Fruit fly (Drosophila melanogaster) whole organism, embryonic: Measurements from ENCODE around the gene Sas-6.

Experiments
- Asciz ChIP-seq: fragments of 200-800 bp; sonication (Bioruptor generic); optimal IDR thresholded peaks from 2 replicates; lab custom pipeline; 2017; ENCODE audit warnings: missing biosample characterization, mild to moderate bottlenecking, missing genetic modification characterization, missing genetic modification reagents
- B-H1 ChIP-seq: fragments of 200-800 bp; sonication (Bioruptor generic); IDR thresholded peaks from 3 replicates; pipeline ENCODE4 v1.3.6; 2022; ENCODE audit warnings: missing biosample characterization, missing genetic modification characterization
- CG10147 ChIP-seq: fragments of 200-800 bp; sonication (Bioruptor generic); optimal IDR thresholded peaks from 2 replicates; lab custom pipeline; 2019; ENCODE audit warnings: missing biosample characterization, mild to moderate bottlenecking, missing genetic modification characterization, moderate library complexity
- CG10267 ChIP-seq: fragments of 200-800 bp; sonication (Bioruptor generic); optimal IDR thresholded peaks from 2 replicates; lab custom pipeline; 2018; ENCODE audit warnings: missing biosample characterization, mild to moderate bottlenecking, missing genetic modification characterization, moderate library complexity
- CG10321 ChIP-seq: fragments of 200-800 bp; sonication (Bioruptor generic); IDR thresholded peaks from 2 replicates; pipeline ENCODE4 v1.3.6; 2022; ENCODE audit warnings: missing biosample characterization, missing genetic modification characterization
- CG11504 ChIP-seq: fragments of 200-800 bp; sonication (Bioruptor generic); optimal IDR thresholded peaks from 3 replicates; lab custom pipeline; 2019; ENCODE audit warnings: missing biosample characterization, mild to moderate bottlenecking, missing genetic modification characterization, moderate library complexity
- CG12299 ChIP-seq: fragments of 200-800 bp; sonication (Bioruptor generic); optimal IDR thresholded peaks from 2 replicates; lab custom pipeline; 2018; ENCODE audit warnings: missing biosample characterization, mild to moderate bottlenecking, missing genetic modification characterization
- CG1529 ChIP-seq: fragments of 200-800 bp; sonication (Bioruptor generic); optimal IDR thresholded peaks from 3 replicates; lab custom pipeline; 2018; ENCODE audit warnings: missing biosample characterization, missing genetic modification characterization
- CG15696 ChIP-seq: fragments of 200-800 bp; sonication (Bioruptor generic); optimal IDR thresholded peaks from 2 replicates; lab custom pipeline; 2019; ENCODE audit warnings: missing biosample characterization, mild to moderate bottlenecking, missing genetic modification characterization, moderate library complexity
- CG1602 ChIP-seq: fragments of 200-800 bp; sonication (Bioruptor generic); optimal IDR thresholded peaks from 3 replicates; lab custom pipeline; 2016; ENCODE audit warnings: missing biosample characterization, missing genetic modification characterization
- CG18011 ChIP-seq: fragments of 200-800 bp; sonication (Bioruptor generic); optimal IDR thresholded peaks from 2 replicates; lab custom pipeline; 2017; ENCODE audit warnings: missing biosample characterization, missing genetic modification characterization, mild to moderate bottlenecking, moderate library complexity, missing genotype
- CG2116 ChIP-seq: fragments of 200-800 bp; sonication (Bioruptor generic); optimal IDR thresholded peaks from 3 replicates; lab custom pipeline; 2018; ENCODE audit warnings: missing biosample characterization, mild to moderate bottlenecking, missing genetic modification characterization
- CG3281 ChIP-seq: fragments of 200-800 bp; sonication (Bioruptor generic); optimal IDR thresholded peaks from 3 replicates; lab custom pipeline; 2017; ENCODE audit warnings: missing biosample characterization, mild to moderate bottlenecking, missing genetic modification characterization
- CG34376 ChIP-seq: fragments of 200-800 bp; sonication (Bioruptor generic); optimal IDR thresholded peaks from 2 replicates; lab custom pipeline; 2018; ENCODE audit warnings: missing biosample characterization, mild to moderate bottlenecking, missing genetic modification characterization
- CG34422 ChIP-seq: fragments of 200-800 bp; sonication (Bioruptor generic); IDR thresholded peaks from 3 replicates; pipeline ENCODE4 v1.3.6; 2022; ENCODE audit warnings: missing biosample characterization, missing genetic modification characterization
- CG4328 ChIP-seq: fragments of 200-800 bp; sonication (Bioruptor generic); optimal IDR thresholded peaks from 3 replicates; lab custom pipeline; 2017; ENCODE audit warnings: missing biosample characterization, missing genetic modification reagents, missing genetic modification characterization
- Chrac-16 ChIP-seq: fragments of 200-800 bp; sonication (Bioruptor generic); optimal IDR thresholded peaks from 3 replicates; lab custom pipeline; 2016; ENCODE audit warnings: missing biosample characterization, missing genetic modification characterization
- Dad ChIP-seq: fragments of 200-800 bp; sonication (Bioruptor generic); optimal IDR thresholded peaks from 3 replicates; lab custom pipeline; 2016; ENCODE audit warnings: missing biosample characterization, missing genetic modification characterization
- ERR ChIP-seq: fragments of 200-800 bp; sonication (Bioruptor generic); optimal IDR thresholded peaks from 2 replicates; lab custom pipeline; 2016; ENCODE audit warnings: missing biosample characterization, missing genetic modification characterization
- Ets97D ChIP-seq: fragments of 200-800 bp; sonication (Bioruptor generic); optimal IDR thresholded peaks from 3 replicates; lab custom pipeline; 2016; ENCODE audit warnings: missing biosample characterization, missing genetic modification characterization
- HLH3B ChIP-seq: fragments of 200-800 bp; sonication (Bioruptor generic); IDR thresholded peaks from 2 replicates; pipeline ENCODE4 v1.3.6; 2022; ENCODE audit warnings: missing biosample characterization, missing genetic modification characterization
- HLHmδ ChIP-seq: fragments of 200-800 bp; sonication (Bioruptor generic); optimal IDR thresholded peaks from 2 replicates; lab custom pipeline; 2018; ENCODE audit warnings: missing biosample characterization, mild to moderate bottlenecking, missing genetic modification characterization, moderate library complexity
- MTF-1 ChIP-seq: fragments of 200-800 bp; sonication (Bioruptor generic); optimal IDR thresholded peaks from 2 replicates; lab custom pipeline; 2018; ENCODE audit warnings: missing biosample characterization, mild to moderate bottlenecking, missing genetic modification characterization, borderline replicate concordance
- Mad ChIP-seq: fragments of 200-800 bp; sonication (Bioruptor generic); optimal IDR thresholded peaks from 2 replicates; lab custom pipeline; 2016; ENCODE audit warnings: missing biosample characterization, missing genetic modification characterization
- Mrtf ChIP-seq: fragments of 200-800 bp; sonication (Bioruptor generic); IDR thresholded peaks from 3 replicates; pipeline ENCODE4 v1.3.6; 2022; ENCODE audit warnings: missing biosample characterization, missing genetic modification characterization
- Nf-YB ChIP-seq: fragments of 200-800 bp; sonication (Bioruptor generic); optimal IDR thresholded peaks from 3 replicates; lab custom pipeline; 2019; ENCODE audit warnings: missing biosample characterization, mild to moderate bottlenecking, missing genetic modification characterization, moderate library complexity
- Sry-β ChIP-seq: fragments of 200-800 bp; sonication (Bioruptor generic); optimal IDR thresholded peaks from 2 replicates; lab custom pipeline; 2018; ENCODE audit warnings: missing biosample characterization, mild to moderate bottlenecking, missing genetic modification characterization, moderate library complexity
- Xrp1 ChIP-seq: fragments of 200-800 bp; sonication (Bioruptor generic); IDR thresholded peaks from 2 replicates; pipeline ENCODE4 v1.3.6; 2022; ENCODE audit warnings: missing biosample characterization, missing genetic modification characterization
- ara ChIP-seq: fragments of 200-800 bp; sonication (Bioruptor generic); IDR thresholded peaks from 2 replicates; pipeline ENCODE4 v1.3.6; 2022; ENCODE audit warnings: missing biosample characterization, missing genetic modification characterization
- ase ChIP-seq: fragments of 200-800 bp; sonication (Bioruptor generic); IDR thresholded peaks from 3 replicates; pipeline ENCODE4 v1.3.6; 2022; ENCODE audit warnings: missing biosample characterization, missing genetic modification characterization
- cato ChIP-seq: fragments of 200-800 bp; sonication (Bioruptor generic); optimal IDR thresholded peaks from 2 replicates; lab custom pipeline; 2016; ENCODE audit warnings: missing biosample characterization, missing genetic modification characterization, borderline replicate concordance
- dimm ChIP-seq: fragments of 200-800 bp; sonication (Bioruptor generic); IDR thresholded peaks from 2 replicates; pipeline ENCODE4 v1.3.6; 2022; ENCODE audit warnings: missing biosample characterization, missing genetic modification characterization
- disco-r ChIP-seq: fragments of 200-800 bp; sonication (Bioruptor generic); optimal IDR thresholded peaks from 2 replicates; lab custom pipeline; 2016; ENCODE audit warnings: missing biosample characterization, missing genetic modification characterization
- dpn ChIP-seq, 2 experiments: fragments of 200-800 bp; sonication (Bioruptor generic); optimal IDR thresholded peaks; 3 replicates each; lab custom pipeline; 2016; ENCODE audit warnings: missing biosample characterization in 2 of 2, missing genetic modification characterization in 2 of 2
- dysf ChIP-seq: fragments of 200-800 bp; sonication (Bioruptor generic); IDR thresholded peaks from 3 replicates; pipeline ENCODE4 v1.3.6; 2022; ENCODE audit warnings: missing biosample characterization, missing genetic modification characterization
- ewg ChIP-seq: fragments of 200-800 bp; sonication (Bioruptor generic); optimal IDR thresholded peaks from 3 replicates; lab custom pipeline; 2017; ENCODE audit warnings: mild to moderate bottlenecking, missing biosample characterization, missing genetic modification reagents, missing genetic modification characterization
- eyg ChIP-seq: fragments of 200-800 bp; sonication (Bioruptor generic); optimal IDR thresholded peaks from 3 replicates; lab custom pipeline; 2016; ENCODE audit warnings: missing biosample characterization, missing genetic modification characterization
- fd64A ChIP-seq: fragments of 200-800 bp; sonication (Bioruptor generic); optimal IDR thresholded peaks from 3 replicates; lab custom pipeline; 2018; ENCODE audit warnings: missing biosample characterization, mild to moderate bottlenecking, missing genetic modification characterization
- gcm2 ChIP-seq: fragments of 200-800 bp; sonication (Bioruptor generic); optimal IDR thresholded peaks from 2 replicates; lab custom pipeline; 2016; ENCODE audit warnings: missing biosample characterization, missing genetic modification characterization
- inv ChIP-seq: fragments of 200-800 bp; sonication (Bioruptor generic); IDR thresholded peaks from 2 replicates; pipeline ENCODE4 v1.3.6; 2022; ENCODE audit warnings: missing biosample characterization, missing genetic modification characterization; ENCODE audit not compliant: partially characterized antibody
- ken ChIP-seq: fragments of 200-800 bp; sonication (Bioruptor generic); IDR thresholded peaks from 3 replicates; pipeline ENCODE4 v1.3.6; 2022; ENCODE audit warnings: missing biosample characterization, missing genetic modification characterization
- kni ChIP-seq: fragments of 200-800 bp; sonication (Bioruptor generic); optimal IDR thresholded peaks from 3 replicates; lab custom pipeline; 2017; ENCODE audit warnings: mild to moderate bottlenecking, missing biosample characterization, missing genetic modification reagents, missing genetic modification characterization
- lola ChIP-seq, 3 experiments: fragments of >200 bp in 2 of 3; fragments of 200-800 bp in 1 of 3; sonication (Bioruptor generic) in 1 of 3; optimal IDR thresholded peaks; 2 replicates each; lab custom pipeline; 2017 to 2019; ENCODE audit warnings: missing biosample characterization in 3 of 3, missing genetic modification characterization in 3 of 3, mild to moderate bottlenecking in 1 of 3, moderate library complexity in 1 of 3
- nmo ChIP-seq: fragments of 200-800 bp; sonication (Bioruptor generic); optimal IDR thresholded peaks from 2 replicates; lab custom pipeline; 2018; ENCODE audit warnings: missing biosample characterization, mild to moderate bottlenecking, missing genetic modification characterization, moderate library complexity
- oc ChIP-seq: fragments of 200-800 bp; sonication (Bioruptor generic); optimal IDR thresholded peaks from 2 replicates; lab custom pipeline; 2018; ENCODE audit warnings: missing biosample characterization, mild to moderate bottlenecking, missing genetic modification characterization, moderate library complexity
- ranshi ChIP-seq: fragments of 200-800 bp; sonication (Bioruptor generic); IDR thresholded peaks from 2 replicates; pipeline ENCODE4 v1.3.6; 2022; ENCODE audit warnings: missing biosample characterization, missing genetic modification characterization
- sob ChIP-seq: fragments of 200-800 bp; sonication (Bioruptor generic); IDR thresholded peaks from 2 replicates; pipeline ENCODE4 v1.3.6; 2022; ENCODE audit warnings: missing biosample characterization, missing genetic modification characterization
- tgo ChIP-seq: fragments of 200-800 bp; sonication (Bioruptor generic); IDR thresholded peaks from 3 replicates; pipeline ENCODE4 v1.3.6; 2022; ENCODE audit warnings: missing biosample characterization, missing genetic modification characterization
- wor ChIP-seq: fragments of 200-800 bp; sonication (Bioruptor generic); IDR thresholded peaks from 2 replicates; pipeline ENCODE4 v1.3.6; 2022; ENCODE audit warnings: missing biosample characterization, missing genetic modification characterization

Sas-6 gene

DNA sequence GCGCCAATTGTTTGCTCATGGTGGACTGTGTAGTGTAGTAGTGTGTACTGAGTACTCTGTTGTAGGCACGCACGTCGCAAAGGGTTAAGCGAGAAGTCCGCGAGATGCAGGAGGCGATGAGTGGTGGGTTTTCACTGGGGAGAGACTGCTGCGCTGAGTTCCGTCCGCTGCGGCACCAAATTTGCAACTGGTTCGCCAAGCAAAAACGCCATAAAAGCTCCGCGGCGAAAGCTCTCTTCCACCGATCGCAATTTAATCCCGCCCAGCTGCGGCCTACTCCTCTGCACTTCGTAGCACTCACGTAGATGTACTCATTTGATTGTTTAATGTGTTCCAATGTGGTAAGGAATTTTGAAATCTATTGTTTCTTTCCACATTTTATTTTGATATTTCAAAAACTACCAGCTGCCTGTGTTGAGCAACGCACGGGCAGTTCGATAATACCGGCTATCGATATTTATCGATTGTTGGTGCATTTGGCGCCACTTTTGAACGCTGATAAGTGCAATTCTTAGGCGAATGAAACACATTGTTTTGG, 19.9 kb downstream of the Sas-6 start, which contains the start of gene CG7920 (continued):
- TF ChIP-seq ase (GFP tag; lab: Robert Waterston, UW) (no peak), CG3281 (GFP tag; lab: Kevin White, UChicago) (peak; percentile 46), CG15696 (tag; lab: Kevin White, UChicago) (no peak), Sry-β (GFP tag; lab: Kevin White, UChicago) (no peak), CG1602 (GFP tag; lab: Kevin White, UChicago) (no peak), ranshi (GFP tag; lab: Robert Waterston, UW) (no peak; the same call in 1 of the 2 replicates), CG12299 (tag; lab: Kevin White, UChicago) (peak; percentile 1), Asciz (GFP tag; lab: Kevin White, UChicago) (no peak), tgo (GFP tag; lab: Robert Waterston, UW) (no peak), fd64A (GFP tag; lab: Kevin White, UChicago) (no peak), oc (tag; lab: Kevin White, UChicago) (no peak), B-H1 (GFP tag; lab: Robert Waterston, UW) (no peak), dimm (GFP tag; lab: Robert Waterston, UW) (no peak; the same call in 1 of the 2 replicates), ken (GFP tag; lab: Robert Waterston, UW) (no peak), inv (GFP tag; lab: Robert Waterston, UW) (peak; percentile 46; the same call in 1 of the 2 replicates), kni (no peak), lola (GFP tag; optimal IDR thresholded peaks at IDR 0.05; lab: Kevin White, UChicago) (no peak), wor (GFP tag; lab: Robert Waterston, UW) (no peak), cato (no peak), CG18011 (GFP tag; lab: Kevin White, UChicago) (no peak), ara (GFP tag; lab: Robert Waterston, UW) (no peak), dpn (GFP tag; optimal IDR thresholded peaks at IDR 0.05; lab: Kevin White, UChicago) (peak; percentile 3 to 29), CG10147 (peak; percentile 43), CG4328 (GFP tag; lab: Kevin White, UChicago) (no peak), sob (GFP tag; lab: Robert Waterston, UW) (peak; percentile 42; the same call in 1 of the 2 replicates), Xrp1 (no peak), Nf-YB (GFP tag; lab: Kevin White, UChicago) (no peak), nmo (GFP tag; lab: Kevin White, UChicago) (peak; percentile 1), Mrtf (GFP tag; lab: Robert Waterston, UW) (no peak), Chrac-16 (GFP tag; lab: Kevin White, UChicago) (no peak), eyg (GFP tag; lab: Kevin White, UChicago) (peak; percentile 34), Dad (GFP tag; lab: Kevin White, UChicago) (no peak), CG2116 (GFP tag; lab: Kevin White, UChicago) (peak; percentile 75), CG1529 (GFP tag; lab: Kevin White, UChicago) (no peak), CG11504 (no peak), ewg (GFP tag; lab: Kevin White, UChicago) (peak; percentile 3), dysf (GFP tag; lab: Robert Waterston, UW) (no peak; the same call in 2 of the 3 replicates), CG10267 (tag; lab: Kevin White, UChicago) (peak; percentile 98), CG10321 (GFP tag; lab: Robert Waterston, UW) (0 out of 2 replicates have a peak, but pooled peaks have one; percentile 27), Mad (GFP tag; lab: Kevin White, UChicago) (no peak), HLHmδ (GFP tag; lab: Kevin White, UChicago) (no peak), gcm2 (GFP tag; lab: Kevin White, UChicago) (no peak), ERR (no peak), CG34422 (GFP tag; lab: Robert Waterston, UW) (peak; percentile 55; the same call in 2 of the 3 replicates), MTF-1 (GFP tag; lab: Kevin White, UChicago) (no peak), disco-r (GFP tag; lab: Kevin White, UChicago) (no peak), CG34376 (GFP tag; lab: Kevin White, UChicago) (peak; percentile 77), HLH3B (GFP tag; lab: Robert Waterston, UW) (no peak), Ets97D (GFP tag; lab: Kevin White, UChicago) (no peak)
